Fruit fly (Drosophila melanogaster) whole organism, embryonic: ENCODE data around the gene CG3902.

ENCODE experiments used
- Atf6 ChIP-seq: fragments of 200-800 bp; sonication (Bioruptor generic); IDR thresholded peaks from 2 replicates; pipeline ENCODE4 v1.3.6; 2022; ENCODE audit warnings: missing biosample characterization, missing genetic modification characterization
- Bteb2 ChIP-seq: fragments of 200-800 bp; sonication (Bioruptor generic); optimal IDR thresholded peaks from 2 replicates; lab custom pipeline; 2016; ENCODE audit warnings: missing biosample characterization, missing genetic modification characterization
- CG13775 ChIP-seq: fragments of 200-800 bp; sonication (Bioruptor generic); optimal IDR thresholded peaks from 3 replicates; lab custom pipeline; 2017; ENCODE audit warnings: missing biosample characterization, mild to moderate bottlenecking, missing genetic modification characterization
- CG15073 ChIP-seq: fragments of 200-800 bp; sonication (Bioruptor generic); optimal IDR thresholded peaks from 2 replicates; lab custom pipeline; 2016; ENCODE audit warnings: missing biosample characterization, missing genetic modification characterization
- CG15479 ChIP-seq: fragments of 200-800 bp; sonication (Bioruptor generic); optimal IDR thresholded peaks from 3 replicates; lab custom pipeline; 2019; ENCODE audit warnings: missing biosample characterization, mild to moderate bottlenecking, missing genetic modification characterization, moderate library complexity
- CG16813 ChIP-seq: fragments of 200-800 bp; sonication (Bioruptor generic); IDR thresholded peaks from 3 replicates; pipeline ENCODE4 v1.3.6; 2022; ENCODE audit warnings: missing biosample characterization, missing genetic modification characterization; ENCODE audit not compliant: partially characterized antibody
- CG17328 ChIP-seq: fragments of 200-800 bp; sonication (Bioruptor generic); IDR thresholded peaks from 2 replicates; pipeline ENCODE4 v1.3.6; 2022; ENCODE audit warnings: missing biosample characterization, missing genetic modification characterization
- CG17385 ChIP-seq: fragments of 200-800 bp; sonication (Bioruptor generic); optimal IDR thresholded peaks from 3 replicates; lab custom pipeline; 2018; ENCODE audit warnings: missing biosample characterization, mild to moderate bottlenecking, missing genetic modification characterization
- CG17912 ChIP-seq: fragments of 200-800 bp; sonication (Bioruptor generic); optimal IDR thresholded peaks from 2 replicates; lab custom pipeline; 2018; ENCODE audit warnings: missing biosample characterization, mild to moderate bottlenecking, missing genetic modification characterization
- CG18262 ChIP-seq: fragments of 200-800 bp; optimal IDR thresholded peaks from 3 replicates; lab custom pipeline; 2019; ENCODE audit warnings: missing biosample characterization, mild to moderate bottlenecking, missing genetic modification characterization, moderate library complexity
- CG2120 ChIP-seq: fragments of 200-800 bp; sonication (Bioruptor generic); optimal IDR thresholded peaks from 3 replicates; lab custom pipeline; 2016; ENCODE audit warnings: missing biosample characterization, missing genetic modification characterization
- CG2712 ChIP-seq: fragments of 200-800 bp; optimal IDR thresholded peaks from 3 replicates; lab custom pipeline; 2019; ENCODE audit warnings: missing biosample characterization, mild to moderate bottlenecking, missing genetic modification characterization, moderate library complexity
- CG2889 ChIP-seq: fragments of 200-800 bp; sonication (Bioruptor generic); IDR thresholded peaks from 3 replicates; pipeline ENCODE4 v1.3.6; 2022; ENCODE audit warnings: missing biosample characterization, missing genetic modification characterization
- CG32767 ChIP-seq: fragments of 200-800 bp; sonication (Bioruptor generic); IDR thresholded peaks from 2 replicates; pipeline ENCODE4 v1.3.6; 2022; ENCODE audit warnings: missing biosample characterization, missing genetic modification characterization
- CG3847 ChIP-seq: fragments of 200-800 bp; sonication (Bioruptor generic); IDR thresholded peaks from 2 replicates; pipeline ENCODE4 v1.3.6; 2022; ENCODE audit warnings: missing biosample characterization, missing genetic modification characterization
- CG7745 ChIP-seq: fragments of 200-800 bp; sonication (Bioruptor generic); optimal IDR thresholded peaks from 2 replicates; lab custom pipeline; 2018; ENCODE audit warnings: missing biosample characterization, mild to moderate bottlenecking, missing genetic modification characterization, moderate library complexity
- CG7786 ChIP-seq: fragments of 200-800 bp; sonication (Bioruptor generic); optimal IDR thresholded peaks from 2 replicates; lab custom pipeline; 2016; ENCODE audit warnings: missing biosample characterization, missing genetic modification characterization
- CG7963 ChIP-seq: fragments of 200-800 bp; sonication (Bioruptor generic); IDR thresholded peaks from 3 replicates; pipeline ENCODE4 v1.3.6; 2022; ENCODE audit warnings: missing biosample characterization, missing genetic modification characterization; ENCODE audit not compliant: partially characterized antibody
- CG8388 ChIP-seq: fragments of 200-800 bp; sonication (Bioruptor generic); optimal IDR thresholded peaks from 2 replicates; lab custom pipeline; 2019; ENCODE audit warnings: missing biosample characterization, mild to moderate bottlenecking, missing genetic modification characterization, moderate library complexity
- CG8944 ChIP-seq: fragments of 200-800 bp; sonication (Bioruptor generic); optimal IDR thresholded peaks from 3 replicates; lab custom pipeline; 2016; ENCODE audit warnings: missing biosample characterization, missing genetic modification characterization
- CkIIα-i1 ChIP-seq: fragments of 200-800 bp; sonication (Bioruptor generic); IDR thresholded peaks from 2 replicates; pipeline ENCODE4 v1.3.6; 2022; ENCODE audit warnings: missing biosample characterization, missing genetic modification characterization
- Dad ChIP-seq: fragments of 200-800 bp; sonication (Bioruptor generic); optimal IDR thresholded peaks from 3 replicates; lab custom pipeline; 2016; ENCODE audit warnings: missing biosample characterization, missing genetic modification characterization
- Fer3 ChIP-seq: fragments of 200-800 bp; sonication (Bioruptor generic); optimal IDR thresholded peaks from 2 replicates; lab custom pipeline; 2018; ENCODE audit warnings: missing biosample characterization, mild to moderate bottlenecking, missing genetic modification characterization, moderate library complexity
- Gsc ChIP-seq: fragments of 200-800 bp; sonication (Bioruptor generic); IDR thresholded peaks from 2 replicates; pipeline ENCODE4 v1.3.6; 2022; ENCODE audit warnings: missing biosample characterization, missing genetic modification characterization
- HLH54F ChIP-seq: fragments of 200-800 bp; sonication (Bioruptor generic); optimal IDR thresholded peaks from 3 replicates; lab custom pipeline; 2016; ENCODE audit warnings: missing biosample characterization, missing genetic modification characterization
- Lpt ChIP-seq: fragments of >200 bp; optimal IDR thresholded peaks from 2 replicates; lab custom pipeline; 2018; ENCODE audit warnings: missing biosample characterization, missing genetic modification characterization
- Oli ChIP-seq: fragments of 200-800 bp; sonication (Bioruptor generic); optimal IDR thresholded peaks from 2 replicates; lab custom pipeline; 2018; ENCODE audit warnings: missing biosample characterization, mild to moderate bottlenecking, missing genetic modification characterization, moderate library complexity
- Side ChIP-seq: fragments of 200-800 bp; sonication (Bioruptor generic); optimal IDR thresholded peaks from 2 replicates; lab custom pipeline; 2016; ENCODE audit warnings: missing biosample characterization, missing genetic modification characterization
- Sry-β ChIP-seq: fragments of 200-800 bp; sonication (Bioruptor generic); optimal IDR thresholded peaks from 2 replicates; lab custom pipeline; 2018; ENCODE audit warnings: missing biosample characterization, mild to moderate bottlenecking, missing genetic modification characterization, moderate library complexity
- Ssrp ChIP-seq: fragments of 200-800 bp; sonication (Bioruptor generic); optimal IDR thresholded peaks from 2 replicates; lab custom pipeline; 2018; ENCODE audit warnings: missing biosample characterization, mild to moderate bottlenecking, missing genetic modification characterization, moderate library complexity
- Stat92E ChIP-seq, 3 experiments: fragments of >200 bp in 2 of 3; fragments of 200-800 bp in 1 of 3; sonication (Bioruptor generic) in 1 of 3; optimal IDR thresholded peaks; 2 replicates each; lab custom pipeline; 2017 to 2019; ENCODE audit warnings: missing biosample characterization in 3 of 3, missing genetic modification characterization in 3 of 3, mild to moderate bottlenecking in 1 of 3, moderate library complexity in 1 of 3
- Tbp ChIP-seq: fragments of >200 bp; optimal IDR thresholded peaks from 2 replicates; lab custom pipeline; 2018; ENCODE audit warnings: missing biosample characterization, missing genetic modification characterization
- Trl ChIP-seq, 3 experiments: fragments of >200 bp in 2 of 3; fragments of 200-800 bp in 1 of 3; sonication (Bioruptor generic) in 1 of 3; optimal IDR thresholded peaks; 2 replicates in 1 of 3; 3 replicates in 2 of 3; lab custom pipeline; 2016 to 2017; ENCODE audit warnings: missing biosample characterization in 1 of 3, missing genetic modification characterization in 1 of 3
- ab ChIP-seq: fragments of 200-800 bp; sonication (Bioruptor generic); optimal IDR thresholded peaks from 2 replicates; lab custom pipeline; 2016; ENCODE audit warnings: missing biosample characterization, missing genetic modification characterization
- croc ChIP-seq: fragments of 200-800 bp; sonication (Bioruptor generic); conservative IDR thresholded peaks from 3 replicates; pipeline ENCODE4 v1.3.6; 2022; ENCODE audit warnings: missing biosample characterization, missing genetic modification characterization
- cwo ChIP-seq: fragments of 200-800 bp; sonication (Bioruptor generic); optimal IDR thresholded peaks from 3 replicates; lab custom pipeline; 2017; ENCODE audit warnings: missing biosample characterization, missing genetic modification characterization, mild to moderate bottlenecking, moderate library complexity, missing genetic modification reagents
- dmrt11E ChIP-seq: fragments of 200-800 bp; sonication (Bioruptor generic); optimal IDR thresholded peaks from 3 replicates; lab custom pipeline; 2018; ENCODE audit warnings: missing biosample characterization, mild to moderate bottlenecking, missing genetic modification characterization, moderate library complexity
- fd3F ChIP-seq: fragments of 200-800 bp; sonication (Bioruptor generic); optimal IDR thresholded peaks from 2 replicates; lab custom pipeline; 2018; ENCODE audit warnings: missing biosample characterization, mild to moderate bottlenecking, missing genetic modification characterization, moderate library complexity
- fru ChIP-seq: fragments of >200 bp; optimal IDR thresholded peaks from 2 replicates; lab custom pipeline; 2017
- ham ChIP-seq: fragments of 200-800 bp; sonication (Bioruptor generic); IDR thresholded peaks from 2 replicates; pipeline ENCODE4 v1.3.6; 2022; ENCODE audit warnings: missing biosample characterization, missing genetic modification characterization
- hbn ChIP-seq: fragments of 200-800 bp; sonication (Bioruptor generic); IDR thresholded peaks from 2 replicates; pipeline ENCODE4 v1.3.6; 2022; ENCODE audit warnings: missing biosample characterization, missing genetic modification characterization; ENCODE audit not compliant: partially characterized antibody
- mam ChIP-seq: fragments of 200-800 bp; sonication (Bioruptor generic); optimal IDR thresholded peaks from 3 replicates; lab custom pipeline; 2016; ENCODE audit warnings: missing biosample characterization, missing genetic modification characterization
- sima ChIP-seq: fragments of 200-800 bp; sonication (Bioruptor generic); optimal IDR thresholded peaks from 2 replicates; lab custom pipeline; 2016; ENCODE audit warnings: missing biosample characterization, missing genetic modification characterization
- sisA ChIP-seq: fragments of 200-800 bp; sonication (Bioruptor generic); IDR thresholded peaks from 2 replicates; pipeline ENCODE4 v1.3.6; 2022; ENCODE audit warnings: missing biosample characterization, missing genetic modification characterization
- slp2 ChIP-seq: fragments of 200-800 bp; sonication (Bioruptor generic); optimal IDR thresholded peaks from 2 replicates; lab custom pipeline; 2016; ENCODE audit warnings: missing biosample characterization, missing genetic modification characterization
- tin ChIP-seq: fragments of 200-800 bp; sonication (Bioruptor generic); optimal IDR thresholded peaks from 3 replicates; lab custom pipeline; 2016; ENCODE audit warnings: missing biosample characterization, missing genetic modification characterization
- wor ChIP-seq: fragments of 200-800 bp; sonication (Bioruptor generic); IDR thresholded peaks from 2 replicates; pipeline ENCODE4 v1.3.6; 2022; ENCODE audit warnings: missing biosample characterization, missing genetic modification characterization
- zfh2 ChIP-seq: fragments of 200-800 bp; sonication (Bioruptor generic); optimal IDR thresholded peaks from 2 replicates; lab custom pipeline; 2016; ENCODE audit warnings: missing biosample characterization, missing genetic modification characterization

CG3902 gene

DNA sequence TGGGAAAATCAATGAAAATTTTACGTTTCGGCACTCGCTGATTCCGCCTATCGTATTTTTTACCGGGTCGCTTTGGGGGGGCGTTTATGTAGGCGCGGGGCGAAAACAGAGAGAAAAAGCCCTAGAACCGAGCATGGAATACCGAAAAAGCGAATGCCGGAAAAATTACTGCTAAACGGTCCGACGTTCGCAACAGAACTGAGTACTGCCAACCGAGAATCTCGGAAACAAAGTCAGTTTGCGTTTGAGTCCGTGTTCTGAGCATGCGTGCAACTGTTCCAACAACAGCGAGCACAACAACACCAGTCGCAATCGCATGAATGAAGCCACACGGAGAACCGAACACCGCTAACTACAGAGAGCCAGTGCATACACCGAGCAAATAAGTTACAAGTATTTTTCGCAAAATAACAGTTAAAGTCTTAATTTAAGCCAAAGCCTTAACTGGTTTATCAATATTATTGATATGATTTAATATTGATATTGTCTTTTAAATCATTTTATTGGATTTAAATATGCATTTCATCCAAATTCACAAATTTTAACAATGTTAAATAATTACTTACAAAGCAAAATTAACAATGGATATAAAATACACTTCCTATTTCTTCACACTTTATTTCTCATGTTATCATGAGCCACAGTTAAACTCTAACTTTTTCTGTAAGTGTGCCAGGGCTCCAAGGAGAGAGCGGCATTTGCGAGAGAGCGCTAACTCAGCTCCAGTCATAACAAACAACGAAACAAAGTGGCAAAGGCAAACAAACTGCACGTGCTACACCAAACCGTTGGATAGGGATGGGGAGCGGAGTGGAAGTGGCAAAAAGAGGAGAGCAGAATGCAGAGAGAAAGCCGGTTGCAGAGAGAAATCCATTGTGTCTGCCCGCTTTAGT, 7.6 kb downstream of the CG3902 start, which contains the start of gene CG3961 (continued):
- TF ChIP-seq Sry-β (peak; percentile 72), CG3847 (GFP tag; lab: Robert Waterston, UW) (peak; percentile 88), Fer3 (tag; lab: Kevin White, UChicago) (peak; percentile 94), CG17328 (GFP tag; lab: Robert Waterston, UW) (peak; percentile 92), CG15479 (peak; percentile 37), Gsc (GFP tag; lab: Robert Waterston, UW) (no peak), CG8388 (GFP tag; lab: Kevin White, UChicago) (peak; percentile 98), CG7786 (GFP tag; lab: Kevin White, UChicago) (peak; percentile 82), CG18262 (tag; lab: Kevin White, UChicago) (peak; percentile 100), CG32767 (GFP tag; lab: Robert Waterston, UW) (peak; percentile 94), dmrt11E (tag; lab: Kevin White, UChicago) (peak; percentile 98), zfh2 (GFP tag; lab: Kevin White, UChicago) (peak; percentile 52), mam (peak; percentile 82), CG7963 (GFP tag; lab: Robert Waterston, UW) (no peak), ham (GFP tag; lab: Robert Waterston, UW) (0 out of 2 replicates have a peak, but pooled peaks have one; percentile 36), CG2889 (GFP tag; lab: Robert Waterston, UW) (peak; percentile 72; the same call in 2 of the 3 replicates), Ssrp (tag; lab: Kevin White, UChicago) (peak; percentile 99), sima (GFP tag; lab: Kevin White, UChicago) (peak; percentile 30), cwo (GFP tag; lab: Kevin White, UChicago) (peak; percentile 97), fru (no peak), CG17385 (GFP tag; lab: Kevin White, UChicago) (peak; percentile 96), CG16813 (GFP tag; lab: Robert Waterston, UW) (no peak), HLH54F (GFP tag; lab: Kevin White, UChicago) (peak; percentile 75), Bteb2 (GFP tag; lab: Kevin White, UChicago) (peak; percentile 91), Oli (tag; lab: Kevin White, UChicago) (peak; percentile 98), slp2 (GFP tag; lab: Kevin White, UChicago) (peak; percentile 84), wor (peak; percentile 95), Lpt (GFP tag; lab: Kevin White, UChicago) (no peak), CG2712 (tag; lab: Kevin White, UChicago) (peak; percentile 99), Side (peak; percentile 40), CG17912 (GFP tag; lab: Kevin White, UChicago) (peak; percentile 13), CG7745 (no peak), Atf6 (GFP tag; lab: Robert Waterston, UW) (peak; percentile 89), Dad (GFP tag; lab: Kevin White, UChicago) (peak; percentile 86), CG13775 (GFP tag; lab: Kevin White, UChicago) (peak; percentile 98), hbn (GFP tag; lab: Robert Waterston, UW) (no peak), Tbp (GFP tag; lab: Kevin White, UChicago) (no peak), Trl (optimal IDR thresholded peaks at IDR 0.05; lab: Kevin White, UChicago) (peak; percentile 79 to 92), Trl (GFP tag; optimal IDR thresholded peaks at IDR 0.05; lab: Kevin White, UChicago) (peak; percentile 83), CG15073 (GFP tag; lab: Kevin White, UChicago) (peak; percentile 77), CG2120 (GFP tag; lab: Kevin White, UChicago) (peak; percentile 92), sisA (peak; percentile 89), tin (GFP tag; lab: Kevin White, UChicago) (peak; percentile 96), Stat92E (GFP tag; optimal IDR thresholded peaks at IDR 0.05; lab: Kevin White, UChicago) (peak in 1 of 3 experiments; percentile 99), CG8944 (peak; percentile 81), ab (GFP tag; lab: Kevin White, UChicago) (peak; percentile 39), fd3F (GFP tag; lab: Kevin White, UChicago) (peak; percentile 93), CkIIα-i1 (GFP tag; lab: Robert Waterston, UW) (no peak), croc (GFP tag; lab: Robert Waterston, UW) (peak; percentile 96)
